Worm (Caenorhabditis elegans): ENCODE data around the gene B0457.2.
A peak's percentile ranks its signal among the peaks of the same experiment; 100 is the strongest.

B0457.2 gene

DNA sequence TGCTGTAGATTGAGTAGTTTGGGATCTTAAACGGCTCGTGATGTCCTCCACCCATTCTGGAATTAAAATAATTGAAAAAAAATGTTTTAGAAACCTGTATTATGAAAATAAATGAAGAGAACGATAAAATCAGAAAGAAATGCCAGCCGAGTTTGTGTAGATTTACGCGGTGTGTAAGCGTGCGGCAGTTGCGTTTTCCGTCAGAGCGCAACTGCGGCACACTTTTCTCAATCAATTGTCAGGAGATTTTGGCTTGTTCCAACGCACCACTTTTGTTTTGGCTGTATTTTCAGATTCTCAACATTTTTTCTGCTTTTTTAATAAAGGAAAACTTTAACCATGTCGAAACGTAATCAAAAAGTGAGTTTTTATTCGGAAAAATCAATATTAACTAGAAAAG is 38.5 kb upstream of the B0457.2 start, which contains the start of the genes ndub-3 and C18E9.2 (continued):
- TF ChIP-seq hif-1 (tag; optimal IDR thresholded peaks at IDR 0.05) (peak in 1 of 2 experiments; percentile 13), daf-8 (GFP tag; IDR thresholded peaks at IDR 0.05) (no peak), nhr-48 (tag; optimal IDR thresholded peaks at IDR 0.05) (no peak), snpc-1.2 (GFP tag; IDR thresholded peaks at IDR 0.05) (no peak), cey-2 (tag; optimal IDR thresholded peaks at IDR 0.05; ENCODE audit: borderline replicate concordance, insufficient read depth) (no peak), R02D3.7 (tag; optimal IDR thresholded peaks at IDR 0.05) (peak; percentile 78), unc-130 (GFP tag; optimal IDR thresholded peaks at IDR 0.05) (no peak), dmd-6 (GFP tag; IDR thresholded peaks at IDR 0.05) (no peak), fkh-10 (GFP tag; optimal IDR thresholded peaks at IDR 0.05) (no peak), ces-1 (GFP tag; optimal IDR thresholded peaks at IDR 0.05) (no peak), ceh-28 (tag; optimal IDR thresholded peaks at IDR 0.05) (no peak), Y75B8A.6 (GFP tag; IDR thresholded peaks at IDR 0.05) (no peak), lsy-2 (tag; optimal IDR thresholded peaks at IDR 0.05) (peak in 1 of 2 experiments; percentile 62), F44E2.7 (GFP tag; IDR thresholded peaks at IDR 0.05) (no peak), spr-3 (GFP tag; optimal IDR thresholded peaks at IDR 0.05) (no peak), lir-3 (tag; optimal IDR thresholded peaks at IDR 0.05) (no peak), Y105C5A.15 (GFP tag; IDR thresholded peaks at IDR 0.05) (no peak), pha-4 (GFP tag; IDR thresholded peaks at IDR 0.05) (no peak), pha-4 (tag; optimal IDR thresholded peaks at IDR 0.05) (no peak), mep-1 (tag; optimal IDR thresholded peaks at IDR 0.05) (peak; percentile 53), hmg-1.1 (GFP tag; IDR thresholded peaks at IDR 0.05) (no peak), nhr-77 (tag; optimal IDR thresholded peaks at IDR 0.05) (peak; percentile 37), spr-1 (tag; optimal IDR thresholded peaks at IDR 0.05) (no peak), php-3 (GFP tag; IDR thresholded peaks at IDR 0.05) (no peak), nhr-28 (tag; optimal IDR thresholded peaks at IDR 0.05) (no peak), unc-62 (GFP tag; optimal IDR thresholded peaks at IDR 0.05 in 1 of 2) (peak in 1 of 2 experiments; percentile 87), unc-62 (tag; optimal IDR thresholded peaks at IDR 0.05) (no peak), hlh-11 (tag; optimal IDR thresholded peaks at IDR 0.05) (peak; percentile 32)

DNA sequence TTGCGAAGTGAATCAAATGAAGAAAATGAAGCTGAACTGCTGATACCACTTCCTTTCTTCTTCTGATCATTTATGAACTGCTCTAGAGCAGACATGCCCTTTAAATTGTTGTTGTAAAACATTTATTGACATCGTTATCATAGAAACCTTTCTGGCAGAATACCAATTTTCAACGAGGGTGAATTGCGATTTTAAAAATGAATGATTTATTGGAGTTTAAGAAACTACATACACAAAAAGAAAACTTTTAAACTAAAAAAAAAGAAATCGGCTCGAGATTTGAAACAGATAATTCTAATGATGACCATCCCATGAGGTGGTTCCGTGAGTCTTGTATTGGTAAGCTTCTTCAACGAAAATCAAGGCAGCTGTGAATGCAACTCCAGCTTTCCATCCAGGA is 37.7 kb upstream of the B0457.2 start, which contains the start of gene sftd-3:
Gene sftd-3, minus strand, starts transcription at position 101 of the 400 bp plus-strand sequence.
- TF ChIP-seq nhr-102 (tag; optimal IDR thresholded peaks at IDR 0.05) (no peak), lim-7 (GFP tag; IDR thresholded peaks at IDR 0.05) (no peak), nhr-77 (tag; optimal IDR thresholded peaks at IDR 0.05) (no peak), pqm-1 (tag; optimal IDR thresholded peaks at IDR 0.05) (no peak), mxl-3 (GFP tag; optimal IDR thresholded peaks at IDR 0.05) (no peak), mes-2 (tag; optimal IDR thresholded peaks at IDR 0.05; ENCODE audit: poor library complexity, severe bottlenecking) (no peak), daf-12 (tag; optimal IDR thresholded peaks at IDR 0.05) (no peak), jun-1 (tag; optimal IDR thresholded peaks at IDR 0.05) (no peak), dpl-1 (GFP tag; optimal IDR thresholded peaks at IDR 0.05) (no peak), daf-19 (GFP tag; conservative IDR thresholded peaks at IDR 0.05) (no peak), dmd-6 (GFP tag; IDR thresholded peaks at IDR 0.05) (no peak), mep-1 (tag; optimal IDR thresholded peaks at IDR 0.05) (no peak), gei-8 (GFP tag; optimal IDR thresholded peaks at IDR 0.05) (no peak)

DNA sequence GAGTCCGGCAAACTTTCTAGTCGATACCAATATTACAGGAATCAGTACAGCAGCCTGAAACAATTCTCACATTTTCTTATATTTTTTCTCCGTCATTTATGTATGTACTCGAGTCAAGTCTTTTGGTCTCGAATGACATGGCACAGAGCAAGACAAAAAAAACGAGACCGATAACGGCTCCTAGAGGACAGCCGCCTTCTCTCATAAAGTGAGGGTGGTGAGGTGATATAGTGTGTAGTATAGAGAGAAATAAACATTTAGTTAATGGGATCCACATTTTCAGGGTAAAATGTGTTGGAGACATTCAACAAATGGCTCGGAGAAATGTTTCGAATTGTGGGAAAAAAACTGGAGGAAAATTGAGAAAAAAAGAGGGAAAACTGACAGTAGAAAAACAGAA is 35.9 kb upstream of the B0457.2 start:
- TF ChIP-seq nhr-111 (GFP tag; optimal IDR thresholded peaks at IDR 0.05) = no peak
- TF ChIP-seq spr-3 (GFP tag; optimal IDR thresholded peaks at IDR 0.05) = no peak
- no peak for TF ChIP-seq rbr-2 (tag; optimal IDR thresholded peaks at IDR 0.05)
- TF ChIP-seq dmd-9 (GFP tag; IDR thresholded peaks at IDR 0.05) = no peak
- TF ChIP-seq arid-1 (GFP tag; conservative IDR thresholded peaks at IDR 0.05) = no peak
- no peak for TF ChIP-seq F37D6.2 (tag; optimal IDR thresholded peaks at IDR 0.05)
- TF ChIP-seq hlh-11 (tag; optimal IDR thresholded peaks at IDR 0.05) = peak; percentile 13
- TF ChIP-seq T20F7.1 (GFP tag; optimal IDR thresholded peaks at IDR 0.05) = no peak
- TF ChIP-seq daf-16 (GFP tag; optimal IDR thresholded peaks at IDR 0.05) = no peak
- TF ChIP-seq daf-16 (tag; optimal IDR thresholded peaks at IDR 0.05) = no peak
- no peak for TF ChIP-seq F44E2.7 (GFP tag; IDR thresholded peaks at IDR 0.05)
- TF ChIP-seq ztf-11 (tag; optimal IDR thresholded peaks at IDR 0.05) = no peak
- TF ChIP-seq nhr-28 (tag; optimal IDR thresholded peaks at IDR 0.05) = no peak
- TF ChIP-seq nhr-11 (tag; optimal IDR thresholded peaks at IDR 0.05) = peak; percentile 54
- TF ChIP-seq mes-2 (tag; optimal IDR thresholded peaks at IDR 0.05; ENCODE audit: poor library complexity, severe bottlenecking) = no peak
- TF ChIP-seq madf-9 (GFP tag; conservative IDR thresholded peaks at IDR 0.05) = no peak
- no peak for TF ChIP-seq F10B5.3 (tag; optimal IDR thresholded peaks at IDR 0.05)
- no peak for TF ChIP-seq pqm-1 (tag; optimal IDR thresholded peaks at IDR 0.05)
